Worm (Caenorhabditis elegans): ENCODE results near the gene lge-1.
A peak's percentile ranks its signal among the peaks of the same experiment; 100 is the strongest.

Gene lge-1

ce11 chrX:10951922-10952321, 14.4 kb upstream of the lge-1 start:
- TF ChIP-seq ztf-1 (GFP tag; conservative IDR thresholded peaks at IDR 0.05) (no peak), fos-1 (tag; optimal IDR thresholded peaks at IDR 0.05) (peak; percentile 7), F13H6.1 (tag; optimal IDR thresholded peaks at IDR 0.05) (no peak)

ce11 chrX:10953834-10954233, 12.5 kb upstream of the lge-1 start, which contains the start of gene pbo-4:
Gene pbo-4 (plus strand): TSS chrX:10954134.
- TF ChIP-seq R02D3.7 (tag; optimal IDR thresholded peaks at IDR 0.05) (no peak), nhr-21 (tag; optimal IDR thresholded peaks at IDR 0.05) (no peak), aly-2 (tag; optimal IDR thresholded peaks at IDR 0.05) (no peak), snpc-4 (tag; optimal IDR thresholded peaks at IDR 0.05) (no peak), unc-55 (GFP tag; optimal IDR thresholded peaks at IDR 0.05) (no peak), ztf-11 (tag; optimal IDR thresholded peaks at IDR 0.05) (no peak), F13H6.1 (tag; optimal IDR thresholded peaks at IDR 0.05) (no peak), ztf-1 (GFP tag; conservative IDR thresholded peaks at IDR 0.05) (no peak), zag-1 (tag; optimal IDR thresholded peaks at IDR 0.05) (no peak), blmp-1 (tag; optimal IDR thresholded peaks at IDR 0.05; ENCODE audit: insufficient read depth) (no peak), nhr-11 (tag; optimal IDR thresholded peaks at IDR 0.05) (no peak), dmd-4 (tag; optimal IDR thresholded peaks at IDR 0.05) (no peak), mab-5 (tag; optimal IDR thresholded peaks at IDR 0.05) (no peak), nhr-129 (tag; optimal IDR thresholded peaks at IDR 0.05) (no peak), ZK546.5 (tag; optimal IDR thresholded peaks at IDR 0.05) (no peak), ceh-16 (tag; optimal IDR thresholded peaks at IDR 0.05) (no peak), ztf-4 (tag; optimal IDR thresholded peaks at IDR 0.05) (no peak), gmeb-1 (tag; optimal IDR thresholded peaks at IDR 0.05) (no peak), mbf-1 (tag; optimal IDR thresholded peaks at IDR 0.05) (no peak)

ce11 chrX:10956972-10957678, 9.2 kb upstream of the lge-1 start:
- TF ChIP-seq fos-1 (tag; optimal IDR thresholded peaks at IDR 0.05): peak; percentile 22
- TF ChIP-seq nhr-10 (tag; optimal IDR thresholded peaks at IDR 0.05): no peak
- no peak for TF ChIP-seq nhr-12 (tag; optimal IDR thresholded peaks at IDR 0.05)

ce11 chrX:10958427-10958826, 7.9 kb upstream of the lge-1 start, which contains the start of gene nlp-19:
Gene nlp-19 (plus strand): TSS chrX:10958727.
- TF ChIP-seq zag-1 (tag; optimal IDR thresholded peaks at IDR 0.05): no peak
- no peak for TF ChIP-seq nhr-25 (tag; optimal IDR thresholded peaks at IDR 0.05)
- TF ChIP-seq ztf-1 (GFP tag; conservative IDR thresholded peaks at IDR 0.05): no peak
- no peak for TF ChIP-seq mdl-1 (tag; optimal IDR thresholded peaks at IDR 0.05)
- TF ChIP-seq nhr-21 (tag; optimal IDR thresholded peaks at IDR 0.05): no peak

DNA sequence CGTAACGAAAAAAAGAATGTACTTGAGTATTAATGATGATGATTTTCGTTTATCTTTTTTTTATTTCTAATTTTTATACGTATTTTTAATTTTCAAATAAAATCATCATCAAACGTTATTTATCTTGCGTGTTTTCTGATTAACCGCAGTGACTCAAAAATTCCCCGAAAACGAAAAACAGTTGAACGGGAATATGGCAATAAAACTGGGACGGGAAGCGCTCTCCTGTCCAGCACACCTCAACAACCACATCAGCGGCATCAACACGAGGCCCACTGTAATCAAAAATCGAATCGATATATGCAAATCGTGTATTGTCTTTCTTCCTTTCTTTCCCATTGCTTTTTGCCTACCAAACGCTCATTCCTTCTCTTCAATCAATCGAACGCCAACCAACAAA, 7.2 kb upstream of the lge-1 start, which contains the start of gene K09C8.2:
Gene K09C8.2, plus strand, starts transcription at position 301 of the 400 bp plus-strand sequence.
- TF ChIP-seq lin-11 (tag; optimal IDR thresholded peaks at IDR 0.05): no peak
- no peak for TF ChIP-seq unc-55 (GFP tag; optimal IDR thresholded peaks at IDR 0.05)
- no peak for TF ChIP-seq mbf-1 (tag; optimal IDR thresholded peaks at IDR 0.05)
- no peak for TF ChIP-seq nhr-11 (tag; optimal IDR thresholded peaks at IDR 0.05)

DNA sequence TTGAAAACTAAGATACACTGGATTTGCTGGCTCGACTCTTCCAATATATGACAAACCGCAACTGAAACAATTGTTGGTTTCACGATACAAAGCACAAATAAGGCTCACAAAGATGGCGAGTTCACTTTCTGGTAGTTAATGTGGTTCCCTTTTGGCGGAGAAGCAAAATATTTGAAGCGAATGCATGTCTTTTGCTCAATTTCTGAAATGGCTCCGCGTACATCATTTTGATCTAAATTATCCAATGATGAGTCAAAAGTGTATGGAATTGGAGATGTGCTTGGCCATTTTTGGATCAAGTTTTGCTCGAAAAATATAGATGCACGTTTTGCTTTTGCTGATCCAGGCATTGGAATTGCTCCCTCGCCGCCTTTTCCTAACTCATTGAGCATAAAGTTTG, 4.6 kb upstream of the lge-1 start:
- TF ChIP-seq elt-3 (tag; optimal IDR thresholded peaks at IDR 0.05): no peak
- no peak for TF ChIP-seq sem-4 (tag; optimal IDR thresholded peaks at IDR 0.05)
- no peak for TF ChIP-seq mbf-1 (tag; optimal IDR thresholded peaks at IDR 0.05)
- TF ChIP-seq crh-2 (tag; optimal IDR thresholded peaks at IDR 0.05): no peak
- TF ChIP-seq ceh-82 (tag; optimal IDR thresholded peaks at IDR 0.05): no peak
- no peak for TF ChIP-seq ama-1 (optimal IDR thresholded peaks at IDR 0.05)
- no peak for TF ChIP-seq lin-11 (tag; optimal IDR thresholded peaks at IDR 0.05)
- TF ChIP-seq nhr-129 (tag; optimal IDR thresholded peaks at IDR 0.05): no peak
- TF ChIP-seq ceh-16 (tag; optimal IDR thresholded peaks at IDR 0.05): no peak
- TF ChIP-seq aly-2 (tag; optimal IDR thresholded peaks at IDR 0.05): no peak
- no peak for TF ChIP-seq ztf-11 (tag; optimal IDR thresholded peaks at IDR 0.05)
- TF ChIP-seq sma-9 (GFP tag; optimal IDR thresholded peaks at IDR 0.05): no peak
- TF ChIP-seq sma-9 (tag; optimal IDR thresholded peaks at IDR 0.05): no peak
- TF ChIP-seq nhr-237 (tag; optimal IDR thresholded peaks at IDR 0.05): no peak
- TF ChIP-seq fos-1 (tag; optimal IDR thresholded peaks at IDR 0.05): no peak
- no peak for TF ChIP-seq lin-13 (GFP tag; optimal IDR thresholded peaks at IDR 0.05)

Data from whole organism, L2 larva.